Worm (Caenorhabditis elegans): ENCODE results near the gene ced-5.
A peak's percentile ranks its signal among the peaks of the same experiment; 100 is the strongest.

ced-5 gene

ce11 chrIV:10530648-10531047, 46.7 kb downstream of the ced-5 start, which contains the start of gene T07G12.2:
Gene T07G12.2 (plus strand): TSS chrIV:10530709.
- TF ChIP-seq sea-2 (GFP tag; optimal IDR thresholded peaks at IDR 0.05) = no peak
- TF ChIP-seq elt-2 (tag; optimal IDR thresholded peaks at IDR 0.05) = no peak
- TF ChIP-seq snpc-4 (tag; optimal IDR thresholded peaks at IDR 0.05) = no peak
- no peak for TF ChIP-seq eor-1 (tag; optimal IDR thresholded peaks at IDR 0.05)
- no peak for TF ChIP-seq pha-4 (tag; optimal IDR thresholded peaks at IDR 0.05)
- TF ChIP-seq fkh-10 (GFP tag; optimal IDR thresholded peaks at IDR 0.05) = no peak
- TF ChIP-seq egl-5 (tag; optimal IDR thresholded peaks at IDR 0.05) = no peak
- no peak for TF ChIP-seq ceh-9 (tag; optimal IDR thresholded peaks at IDR 0.05)
- TF ChIP-seq egl-27 (tag; optimal IDR thresholded peaks at IDR 0.05) = no peak
- TF ChIP-seq nhr-67 (tag; optimal IDR thresholded peaks at IDR 0.05) = no peak
- TF ChIP-seq lsy-12 (tag; optimal IDR thresholded peaks at IDR 0.05) = no peak
- no peak for TF ChIP-seq unc-62 (GFP tag; optimal IDR thresholded peaks at IDR 0.05)
- TF ChIP-seq zag-1 (tag; optimal IDR thresholded peaks at IDR 0.05) = no peak
- TF ChIP-seq mdl-1 (tag; optimal IDR thresholded peaks at IDR 0.05) = no peak

ce11 chrIV:10533639-10534038, 49.7 kb downstream of the ced-5 start, which contains the start of gene T07G12.3:
Gene T07G12.3 (plus strand): TSS chrIV:10533939.
- TF ChIP-seq ztf-11 (tag; optimal IDR thresholded peaks at IDR 0.05) (no peak), tbx-2 (tag; optimal IDR thresholded peaks at IDR 0.05) (no peak), ceh-28 (tag; optimal IDR thresholded peaks at IDR 0.05) (no peak), ztf-4 (tag; optimal IDR thresholded peaks at IDR 0.05) (no peak), unc-39 (tag; optimal IDR thresholded peaks at IDR 0.05) (no peak), egl-27 (tag; optimal IDR thresholded peaks at IDR 0.05) (no peak), egl-5 (tag; optimal IDR thresholded peaks at IDR 0.05) (no peak), sea-2 (GFP tag; optimal IDR thresholded peaks at IDR 0.05) (no peak), nhr-28 (tag; optimal IDR thresholded peaks at IDR 0.05) (no peak), ceh-16 (tag; optimal IDR thresholded peaks at IDR 0.05) (no peak), mdl-1 (tag; optimal IDR thresholded peaks at IDR 0.05) (no peak), lin-39 (tag; optimal IDR thresholded peaks at IDR 0.05) (no peak), nhr-12 (tag; optimal IDR thresholded peaks at IDR 0.05) (no peak), ama-1 (optimal IDR thresholded peaks at IDR 0.05) (no peak), pqm-1 (tag; optimal IDR thresholded peaks at IDR 0.05) (no peak), nhr-77 (tag; optimal IDR thresholded peaks at IDR 0.05) (no peak), R02D3.7 (tag; optimal IDR thresholded peaks at IDR 0.05) (no peak), elt-1 (tag; optimal IDR thresholded peaks at IDR 0.05) (no peak)

ce11 chrIV:10538584-10538983, 54.7 kb downstream of the ced-5 start, which contains the start of gene T07G12.4:
Gene T07G12.4 (minus strand): TSS chrIV:10538684.
- no peak for TF ChIP-seq nhr-67 (tag; optimal IDR thresholded peaks at IDR 0.05)
- TF ChIP-seq nhr-77 (tag; optimal IDR thresholded peaks at IDR 0.05) = no peak
- no peak for TF ChIP-seq tbx-2 (tag; optimal IDR thresholded peaks at IDR 0.05)
- no peak for TF ChIP-seq jun-1 (tag; optimal IDR thresholded peaks at IDR 0.05)
- TF ChIP-seq zag-1 (tag; optimal IDR thresholded peaks at IDR 0.05) = no peak
- no peak for TF ChIP-seq nhr-28 (tag; optimal IDR thresholded peaks at IDR 0.05)

ce11 chrIV:10542283-10542682, 58.4 kb downstream of the ced-5 start:
- TF ChIP-seq nhr-43 (tag; optimal IDR thresholded peaks at IDR 0.05; ENCODE audit: poor library complexity, severe bottlenecking) (no peak), ztf-11 (tag; optimal IDR thresholded peaks at IDR 0.05) (no peak), elt-2 (tag; optimal IDR thresholded peaks at IDR 0.05) (peak; percentile 54)
